Fruit fly (Drosophila melanogaster): ENCODE data around the gene Ca-alpha1T.

Ca-alpha1T gene

DNA sequence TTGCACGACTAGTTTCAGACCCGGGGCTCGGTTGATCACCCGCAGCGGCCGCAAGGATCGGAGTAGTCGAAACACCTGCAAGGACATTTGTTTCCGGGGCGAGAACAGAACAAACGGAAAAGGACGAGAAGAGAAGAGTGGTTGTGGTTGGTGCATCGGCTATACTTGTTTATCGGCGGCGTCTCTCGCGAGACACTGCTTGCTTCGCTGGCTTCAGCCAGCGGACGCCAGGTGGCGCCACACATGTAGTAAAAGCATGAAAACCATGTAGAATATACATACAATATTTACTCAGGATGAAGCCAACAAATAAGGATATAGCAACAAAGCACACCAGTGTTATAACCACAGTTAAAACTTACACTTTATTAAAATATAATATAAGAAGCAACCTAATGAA, 82.4 kb downstream of the Ca-alpha1T start (continued):
- TF ChIP-seq tap (tag; optimal IDR thresholded peaks at IDR 0.05) (no peak), disco-r (GFP tag; optimal IDR thresholded peaks at IDR 0.05) (peak; percentile 13), Myb (GFP tag; optimal IDR thresholded peaks at IDR 0.05) (peak; percentile 32), Awh (GFP tag; IDR thresholded peaks at IDR 0.05) (peak; percentile 47; the same call in 1 of the 2 replicates), sqz (GFP tag; optimal IDR thresholded peaks at IDR 0.05) (no peak), h (optimal IDR thresholded peaks at IDR 0.05) (peak; percentile 19), vfl (GFP tag; optimal IDR thresholded peaks at IDR 0.05) (no peak), nerfin-1 (tag; optimal IDR thresholded peaks at IDR 0.05) (no peak), CG7963 (GFP tag; IDR thresholded peaks at IDR 0.05; ENCODE audit: partially characterized antibody) (no peak), Hr51 (GFP tag; optimal IDR thresholded peaks at IDR 0.05) (no peak), CG13296 (GFP tag; optimal IDR thresholded peaks at IDR 0.05) (no peak), dmrt11E (tag; optimal IDR thresholded peaks at IDR 0.05) (peak; percentile 44), HLHmδ (GFP tag; optimal IDR thresholded peaks at IDR 0.05) (no peak), pnt (GFP tag; optimal IDR thresholded peaks at IDR 0.05) (peak; percentile 4), CG9609 (GFP tag; optimal IDR thresholded peaks at IDR 0.05) (peak; percentile 31), CG2875 (GFP tag; optimal IDR thresholded peaks at IDR 0.05) (no peak), CG6689 (GFP tag; IDR thresholded peaks at IDR 0.05) (no peak), CG10979 (tag; optimal IDR thresholded peaks at IDR 0.05) (peak; percentile 38), so (GFP tag; IDR thresholded peaks at IDR 0.05) (no peak), eyg (GFP tag; optimal IDR thresholded peaks at IDR 0.05) (no peak), HmgD (GFP tag; optimal IDR thresholded peaks at IDR 0.05) (peak; percentile 57), ash1 (GFP tag; optimal IDR thresholded peaks at IDR 0.05) (no peak), Xrp1 (GFP tag; IDR thresholded peaks at IDR 0.05) (peak; percentile 67), CG6175 (GFP tag; IDR thresholded peaks at IDR 0.05) (peak; percentile 79; the same call in 2 of the 3 replicates), jigr1 (GFP tag; IDR thresholded peaks at IDR 0.05) (no peak), Aef1 (GFP tag; IDR thresholded peaks at IDR 0.05) (peak; percentile 47; the same call in 1 of the 3 replicates), ftz-f1 (GFP tag; optimal IDR thresholded peaks at IDR 0.05) (no peak), Mad (GFP tag; optimal IDR thresholded peaks at IDR 0.05) (peak; percentile 27), CG13424 (tag; optimal IDR thresholded peaks at IDR 0.05) (peak; percentile 54), ind (GFP tag; optimal IDR thresholded peaks at IDR 0.05) (peak; percentile 41), caup (GFP tag; optimal IDR thresholded peaks at IDR 0.05; ENCODE audit: severe bottlenecking) (peak; percentile 35), Hsf (GFP tag; optimal IDR thresholded peaks at IDR 0.05) (no peak), CG8478 (optimal IDR thresholded peaks at IDR 0.05) (no peak), Ravus (GFP tag; IDR thresholded peaks at IDR 0.05) (no peak), Ptx1 (GFP tag; IDR thresholded peaks at IDR 0.05) (peak; percentile 48), onecut (GFP tag; IDR thresholded peaks at IDR 0.05) (peak; percentile 66), CG12942 (GFP tag; optimal IDR thresholded peaks at IDR 0.05) (no peak), psq (GFP tag; optimal IDR thresholded peaks at IDR 0.05) (no peak), emc (GFP tag; optimal IDR thresholded peaks at IDR 0.05) (no peak), gsb-n (tag; optimal IDR thresholded peaks at IDR 0.05) (no peak), CG15269 (tag; optimal IDR thresholded peaks at IDR 0.05) (no peak), crc (GFP tag; optimal IDR thresholded peaks at IDR 0.05) (no peak), CG9932 (GFP tag; IDR thresholded peaks at IDR 0.05) (peak; percentile 58), sens (GFP tag) (peak; percentile 48), CG12071 (GFP tag; optimal IDR thresholded peaks at IDR 0.05) (no peak), Hand (GFP tag; optimal IDR thresholded peaks at IDR 0.05) (no peak), kay (GFP tag; optimal IDR thresholded peaks at IDR 0.05) (no peak), CG16815 (GFP tag; optimal IDR thresholded peaks at IDR 0.05) (peak; percentile 27), CG17328 (GFP tag; IDR thresholded peaks at IDR 0.05) (peak; percentile 28; the same call in 1 of the 2 replicates), CG4360 (GFP tag; IDR thresholded peaks at IDR 0.05) (no peak), crol (GFP tag; IDR thresholded peaks at IDR 0.05) (0 out of 2 replicates have a peak, but pooled peaks have one; percentile 7), B-H2 (GFP tag; optimal IDR thresholded peaks at IDR 0.05) (no peak), Med (GFP tag) (peak; percentile 79)

All from whole organism, embryonic.